Worm (Caenorhabditis elegans) whole organism, early embryonic: ENCODE results near the gene F35H8.2.

Experiments used
- ama-1 ChIP-seq: fragments of 150-350 bp; optimal IDR thresholded peaks from 2 replicates; lab custom pipeline; 2014
- ceh-13 ChIP-seq: fragments of 200-800 bp; sonication (Bioruptor generic); optimal IDR thresholded peaks from 2 replicates; lab custom pipeline; 2018; ENCODE audit warnings: mild to moderate bottlenecking, missing genetic modification characterization, missing compliant biosample characterization
- ceh-36 ChIP-seq: sonication (generic microtip); optimal IDR thresholded peaks from 2 replicates; lab custom pipeline; 2016; ENCODE audit warnings: missing genetic modification characterization, inconsistent platforms, missing compliant biosample characterization
- ets-7 ChIP-seq: sonication (generic microtip); optimal IDR thresholded peaks from 2 replicates; lab custom pipeline; 2016; ENCODE audit warnings: missing genotype, missing genetic modification characterization, missing compliant biosample characterization
- flt-1 ChIP-seq: fragments of 200-800 bp; sonication (Bioruptor generic); IDR thresholded peaks from 2 replicates; pipeline ENCODE4 v1.3.6; 2022; ENCODE audit warnings: missing genetic modification characterization, missing compliant biosample characterization
- hmbx-1 ChIP-seq: sonication (generic microtip); optimal IDR thresholded peaks from 2 replicates; lab custom pipeline; 2016; ENCODE audit warnings: mild to moderate bottlenecking, missing genetic modification characterization, missing compliant biosample characterization
- hmg-4 ChIP-seq: fragments of 200-800 bp; sonication (Bioruptor generic); optimal IDR thresholded peaks from 2 replicates; lab custom pipeline; 2018; ENCODE audit warnings: mild to moderate bottlenecking, missing genetic modification characterization, missing compliant biosample characterization
- hnd-1 ChIP-seq: sonication (generic microtip); optimal IDR thresholded peaks from 2 replicates; lab custom pipeline; 2016; ENCODE audit warnings: missing genetic modification characterization, missing compliant biosample characterization
- pes-1 ChIP-seq: fragments of 200-800 bp; sonication (Bioruptor generic); IDR thresholded peaks from 2 replicates; pipeline ENCODE4 v1.3.6; 2022; ENCODE audit warnings: missing genetic modification reagents, missing genetic modification characterization, missing compliant biosample characterization
- sea-1 ChIP-seq: fragments of 200-800 bp; sonication (Bioruptor generic); conservative IDR thresholded peaks from 2 replicates; pipeline ENCODE4 v1.3.6; 2022; ENCODE audit warnings: missing genetic modification characterization, missing compliant biosample characterization
- tbx-11 ChIP-seq: fragments of 200-800 bp; sonication (Bioruptor generic); IDR thresholded peaks from 2 replicates; pipeline ENCODE4 v1.3.6; 2022; ENCODE audit warnings: missing genetic modification characterization, missing compliant biosample characterization
- tbx-37 ChIP-seq: fragments of 200-800 bp; sonication (Bioruptor generic); conservative IDR thresholded peaks from 2 replicates; pipeline ENCODE4 v1.3.6; 2022; ENCODE audit warnings: missing genetic modification reagents, missing genetic modification characterization, missing compliant biosample characterization
- tra-4 ChIP-seq: sonication (generic microtip); optimal IDR thresholded peaks from 2 replicates; lab custom pipeline; 2017; ENCODE audit warnings: missing genetic modification characterization, missing compliant biosample characterization

DNA sequence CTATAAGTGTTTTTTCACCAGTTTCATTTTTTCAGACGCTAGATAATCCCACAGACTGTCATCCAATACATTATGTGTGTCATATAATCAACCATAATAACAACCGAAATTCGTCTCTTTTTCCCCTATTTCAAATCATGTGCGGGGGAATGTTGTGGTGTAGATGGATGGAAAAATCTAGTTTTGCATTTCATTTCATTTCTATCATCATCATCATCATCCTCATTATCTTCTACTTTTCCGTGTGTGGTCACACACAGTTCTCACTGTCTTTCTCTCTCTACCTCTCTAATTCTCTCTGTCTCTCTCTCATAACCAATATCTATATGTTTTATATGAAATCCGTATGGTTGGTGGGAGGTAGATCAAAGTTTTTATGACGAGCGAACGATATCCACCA lies 18.1 kb downstream of the F35H8.2 start:
- TF ChIP-seq ama-1 (lab: Kevin White, UChicago) (no peak), hmg-4 (GFP tag; lab: Kevin White, UChicago) (no peak), tra-4 (tag; lab: Kevin White, UChicago) (no peak), flt-1 (GFP tag; lab: Robert Waterston, UW) (no peak), pes-1 (GFP tag; lab: Robert Waterston, UW) (no peak), sea-1 (no peak), ceh-36 (tag; lab: Kevin White, UChicago) (no peak), hmbx-1 (no peak), ceh-13 (GFP tag; lab: Kevin White, UChicago) (no peak), tbx-37 (no peak), tbx-11 (GFP tag; lab: Robert Waterston, UW) (no peak), hnd-1 (no peak), ets-7 (tag; lab: Kevin White, UChicago) (no peak)
